Worm (Caenorhabditis elegans): Measurements from ENCODE around the gene C06H5.14.
"Not testable (repeated sequence)": the region's sequence is repeated elsewhere in the genome, so short reads cannot be mapped to it uniquely, and the experiment has no call there.

The C06H5.14 gene

DNA sequence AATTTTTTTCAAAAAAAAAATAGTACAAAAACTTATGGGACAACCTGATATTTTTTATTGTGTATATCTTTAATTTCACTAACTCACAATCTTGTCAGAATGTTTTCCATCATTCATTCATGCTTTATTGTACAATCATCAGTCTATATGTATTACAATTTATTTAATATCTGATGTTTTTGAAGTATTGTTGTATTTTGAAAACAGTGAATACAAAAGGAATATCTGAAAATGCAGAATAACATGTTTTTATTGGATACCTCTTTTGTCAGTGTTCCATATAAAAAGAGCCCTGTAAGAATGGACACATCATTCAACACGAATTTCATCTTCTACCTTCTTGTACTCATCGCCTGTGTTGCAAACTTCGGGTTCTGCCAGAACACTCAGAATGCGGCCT lies at the start of gene C06H5.14:
Gene C06H5.14, plus strand, starts transcription at position 301 of the 400 bp plus-strand sequence.
- TF ChIP-seq gmeb-1, snpc-4, mbf-1 (tag; optimal IDR thresholded peaks at IDR 0.05): not testable (repeated sequence)

- TF ChIP-seq lsy-2 (tag; optimal IDR thresholded peaks at IDR 0.05) (no peak), C34F6.9 (tag; optimal IDR thresholded peaks at IDR 0.05) (no peak)
Measured at ce11 chrV:17855889-17856288, 48.0 kb upstream of the C06H5.14 start, which contains the start of gene tcc-1. TSS of gene tcc-1 (minus strand) at chrV:17855989.

DNA sequence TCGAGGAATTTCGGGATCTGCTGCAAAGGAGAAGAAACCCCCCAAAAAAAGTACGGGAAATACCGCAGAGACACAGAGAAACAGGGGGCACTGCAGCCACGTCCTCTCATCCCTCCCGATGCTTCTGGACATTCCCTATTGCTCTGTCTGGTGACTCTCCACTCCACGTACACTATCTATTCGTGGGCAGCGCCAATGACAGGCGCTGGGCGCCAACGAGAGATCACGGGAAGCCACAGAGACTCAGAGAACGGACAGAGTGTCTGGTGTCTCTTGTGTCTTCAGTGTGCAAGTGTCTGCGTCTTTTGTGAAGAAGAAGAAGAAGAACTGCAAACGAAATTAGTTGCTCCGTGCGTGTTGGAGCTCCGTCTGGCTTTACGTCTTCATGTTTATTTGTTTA lies 46.0 kb upstream of the C06H5.14 start:
- TF ChIP-seq nhr-12 (tag; optimal IDR thresholded peaks at IDR 0.05), result no peak
- peak; percentile 23 for TF ChIP-seq ceh-16 (tag; optimal IDR thresholded peaks at IDR 0.05)
- TF ChIP-seq lin-39 (tag; optimal IDR thresholded peaks at IDR 0.05), result no peak
- TF ChIP-seq egl-27 (tag; optimal IDR thresholded peaks at IDR 0.05), result peak; percentile 80
- peak; percentile 34 to 74 for TF ChIP-seq mdl-1 (tag; optimal IDR thresholded peaks at IDR 0.05)
- peak; percentile 78 for TF ChIP-seq lin-13 (GFP tag; optimal IDR thresholded peaks at IDR 0.05)
- TF ChIP-seq nhr-21 (tag; optimal IDR thresholded peaks at IDR 0.05), result peak; percentile 67
- TF ChIP-seq nhr-6 (tag; optimal IDR thresholded peaks at IDR 0.05), result peak; percentile 55
- peak; percentile 55 for TF ChIP-seq sem-4 (tag; optimal IDR thresholded peaks at IDR 0.05)
- peak; percentile 87 for TF ChIP-seq unc-55 (GFP tag; optimal IDR thresholded peaks at IDR 0.05)
- peak; percentile 29 for TF ChIP-seq blmp-1 (tag; optimal IDR thresholded peaks at IDR 0.05; ENCODE audit: insufficient read depth)
- TF ChIP-seq elt-1 (tag; optimal IDR thresholded peaks at IDR 0.05), result no peak
- no peak for TF ChIP-seq peb-1 (tag; optimal IDR thresholded peaks at IDR 0.05)
- TF ChIP-seq elt-3 (tag; optimal IDR thresholded peaks at IDR 0.05), result no peak
- TF ChIP-seq sma-3 (GFP tag; optimal IDR thresholded peaks at IDR 0.05), result peak; percentile 72
- TF ChIP-seq dmd-4 (tag; optimal IDR thresholded peaks at IDR 0.05), result no peak
- TF ChIP-seq C34F6.9 (tag; optimal IDR thresholded peaks at IDR 0.05), result peak; percentile 88
- TF ChIP-seq fos-1 (tag; optimal IDR thresholded peaks at IDR 0.05), result peak; percentile 69
- TF ChIP-seq ztf-11 (tag; optimal IDR thresholded peaks at IDR 0.05), result peak; percentile 2
- TF ChIP-seq sma-9 (GFP tag; optimal IDR thresholded peaks at IDR 0.05), result peak; percentile 80
- no peak for TF ChIP-seq sma-9 (tag; optimal IDR thresholded peaks at IDR 0.05)
- peak; percentile 74 for TF ChIP-seq zag-1 (tag; optimal IDR thresholded peaks at IDR 0.05)
- no peak for TF ChIP-seq R02D3.7 (tag; optimal IDR thresholded peaks at IDR 0.05)
- TF ChIP-seq ztf-4 (tag; optimal IDR thresholded peaks at IDR 0.05), result no peak
- TF ChIP-seq nhr-129 (tag; optimal IDR thresholded peaks at IDR 0.05), result peak; percentile 91
- peak; percentile 94 for TF ChIP-seq F13H6.1 (tag; optimal IDR thresholded peaks at IDR 0.05)
- no peak for TF ChIP-seq ama-1 (optimal IDR thresholded peaks at IDR 0.05)
- TF ChIP-seq ZK546.5 (tag; optimal IDR thresholded peaks at IDR 0.05), result no peak
- no peak for TF ChIP-seq ztf-1 (GFP tag; conservative IDR thresholded peaks at IDR 0.05)
- TF ChIP-seq aly-2 (tag; optimal IDR thresholded peaks at IDR 0.05), result no peak
- peak; percentile 76 for TF ChIP-seq snpc-4 (tag; optimal IDR thresholded peaks at IDR 0.05)
- no peak for TF ChIP-seq unc-62 (GFP tag; optimal IDR thresholded peaks at IDR 0.05)
- TF ChIP-seq lsy-2 (tag; optimal IDR thresholded peaks at IDR 0.05), result peak; percentile 72 to 91
- TF ChIP-seq nhr-11 (tag; optimal IDR thresholded peaks at IDR 0.05), result no peak
- no peak for TF ChIP-seq nhr-10 (tag; optimal IDR thresholded peaks at IDR 0.05)
- TF ChIP-seq Y55F3AM.14 (GFP tag; optimal IDR thresholded peaks at IDR 0.05), result no peak
- peak; percentile 13 for TF ChIP-seq mab-5 (tag; optimal IDR thresholded peaks at IDR 0.05)
- peak; percentile 33 for TF ChIP-seq nhr-25 (tag; optimal IDR thresholded peaks at IDR 0.05)
- TF ChIP-seq crh-2 (tag; optimal IDR thresholded peaks at IDR 0.05), result peak; percentile 96
- no peak for TF ChIP-seq nhr-77 (tag; optimal IDR thresholded peaks at IDR 0.05)
- no peak for TF ChIP-seq skn-1 (tag; optimal IDR thresholded peaks at IDR 0.05)
- TF ChIP-seq nhr-23 (tag; optimal IDR thresholded peaks at IDR 0.05), result no peak
- peak; percentile 52 for TF ChIP-seq gmeb-1 (tag; optimal IDR thresholded peaks at IDR 0.05)
- TF ChIP-seq lin-11 (tag; optimal IDR thresholded peaks at IDR 0.05), result peak; percentile 91
- TF ChIP-seq mbf-1 (tag; optimal IDR thresholded peaks at IDR 0.05), result no peak
- no peak for TF ChIP-seq unc-39 (tag; optimal IDR thresholded peaks at IDR 0.05)
- no peak for TF ChIP-seq alr-1 (tag; optimal IDR thresholded peaks at IDR 0.05)
- TF ChIP-seq nhr-237 (tag; optimal IDR thresholded peaks at IDR 0.05), result peak; percentile 32
- no peak for TF ChIP-seq ceh-82 (tag; optimal IDR thresholded peaks at IDR 0.05)

All from whole organism, L2 larva.